Worm (Caenorhabditis elegans) whole organism, L4/young adult: Measurements from ENCODE around the gene C16C4.18.
"Not testable (repeated sequence)": the region's sequence is repeated elsewhere in the genome, so short reads cannot be mapped to it uniquely, and the experiment has no call there.

Experiments used
- dao-5 ChIP-seq: sonication (generic microtip); optimal IDR thresholded peaks from 2 replicates; lab custom pipeline; 2016; ENCODE audit warnings: missing genotype, missing genetic modification characterization, moderate library complexity, missing compliant biosample characterization
- him-1 ChIP-seq: sonication (generic microtip); optimal IDR thresholded peaks from 2 replicates; lab custom pipeline; 2016; ENCODE audit warnings: missing genotype, missing genetic modification reagents, missing genetic modification characterization, missing compliant biosample characterization

- TF ChIP-seq him-1 (tag; lab: Kevin White, UChicago); dao-5: not testable (repeated sequence)
Measured at ce11 chrII:1854094-1854493, 7.0 kb downstream of the C16C4.18 start, which contains the start of gene fbxb-95.
